Worm (Caenorhabditis elegans): ENCODE measurements around the gene D1025.1.

Gene D1025.1

ce11 chrX:14500422-14501058, 20.0 kb upstream of the D1025.1 start (continued):
- TF ChIP-seq Y75B8A.6 (GFP tag; IDR thresholded peaks at IDR 0.05) (peak; percentile 51; the same call in 1 of the 2 replicates), nhr-28 (tag; optimal IDR thresholded peaks at IDR 0.05) (peak; percentile 65), dmd-6 (GFP tag; IDR thresholded peaks at IDR 0.05) (peak; percentile 99), pha-4 (GFP tag; IDR thresholded peaks at IDR 0.05) (peak; percentile 72), pha-4 (tag; optimal IDR thresholded peaks at IDR 0.05) (no peak), tra-1 (GFP tag; IDR thresholded peaks at IDR 0.05) (peak; percentile 99), hlh-11 (tag; optimal IDR thresholded peaks at IDR 0.05) (peak; percentile 94), cey-2 (tag; optimal IDR thresholded peaks at IDR 0.05; ENCODE audit: borderline replicate concordance, insufficient read depth) (no peak), ztf-7 (tag; optimal IDR thresholded peaks at IDR 0.05) (peak; percentile 2), nhr-48 (tag; optimal IDR thresholded peaks at IDR 0.05) (peak; percentile 91), set-16 (GFP tag; IDR thresholded peaks at IDR 0.05) (no peak), hif-1 (tag; optimal IDR thresholded peaks at IDR 0.05) (peak in 1 of 2 experiments; percentile 24), hlh-30 (tag; optimal IDR thresholded peaks at IDR 0.05; ENCODE audit: insufficient read depth) (peak; percentile 24), ces-1 (GFP tag; optimal IDR thresholded peaks at IDR 0.05) (no peak), pqm-1 (tag; optimal IDR thresholded peaks at IDR 0.05) (peak; percentile 69), lin-38 (GFP tag; IDR thresholded peaks at IDR 0.05) (peak; percentile 34; the same call in 1 of the 2 replicates)

- no peak for TF ChIP-seq nhr-76 (tag; optimal IDR thresholded peaks at IDR 0.05)
- no peak for TF ChIP-seq daf-12 (tag; optimal IDR thresholded peaks at IDR 0.05)
- no peak for TF ChIP-seq mxl-2 (GFP tag; conservative IDR thresholded peaks at IDR 0.05)
- peak; percentile 95 for TF ChIP-seq hlh-11 (tag; optimal IDR thresholded peaks at IDR 0.05)
- TF ChIP-seq set-16 (GFP tag; IDR thresholded peaks at IDR 0.05), result no peak
- no peak for TF ChIP-seq Y75B8A.6 (GFP tag; IDR thresholded peaks at IDR 0.05)
- TF ChIP-seq hif-1 (tag; optimal IDR thresholded peaks at IDR 0.05), result peak in 1 of 2 experiments; percentile 71
- TF ChIP-seq pha-4 (GFP tag; IDR thresholded peaks at IDR 0.05), result no peak
- TF ChIP-seq pha-4 (tag; optimal IDR thresholded peaks at IDR 0.05), result no peak
- TF ChIP-seq mxl-3 (GFP tag; optimal IDR thresholded peaks at IDR 0.05), result peak; percentile 43
- TF ChIP-seq lsy-2 (tag; optimal IDR thresholded peaks at IDR 0.05), result peak in 1 of 2 experiments; percentile 49
- TF ChIP-seq gei-8 (GFP tag; optimal IDR thresholded peaks at IDR 0.05), result peak; percentile 77
- peak; percentile 12 for TF ChIP-seq dpl-1 (GFP tag; optimal IDR thresholded peaks at IDR 0.05)
- TF ChIP-seq vab-7 (GFP tag; IDR thresholded peaks at IDR 0.05), result no peak
- TF ChIP-seq nhr-237 (tag; optimal IDR thresholded peaks at IDR 0.05), result no peak
- peak; percentile 24 for TF ChIP-seq cey-2 (tag; optimal IDR thresholded peaks at IDR 0.05; ENCODE audit: borderline replicate concordance, insufficient read depth)
- TF ChIP-seq unc-62 (GFP tag; optimal IDR thresholded peaks at IDR 0.05 in 1 of 2), result peak; percentile 57 to 99
- no peak for TF ChIP-seq unc-62 (tag; optimal IDR thresholded peaks at IDR 0.05)
- peak in 1 of 2 experiments; percentile 54 for TF ChIP-seq daf-16 (GFP tag; optimal IDR thresholded peaks at IDR 0.05)
- TF ChIP-seq daf-16 (tag; optimal IDR thresholded peaks at IDR 0.05), result peak; percentile 95
- TF ChIP-seq unc-39 (tag; optimal IDR thresholded peaks at IDR 0.05), result no peak
- no peak for TF ChIP-seq ces-1 (GFP tag; optimal IDR thresholded peaks at IDR 0.05)
- TF ChIP-seq madf-5 (GFP tag; IDR thresholded peaks at IDR 0.05), result no peak
- TF ChIP-seq ZK546.5 (tag; optimal IDR thresholded peaks at IDR 0.05), result no peak
- TF ChIP-seq lir-3 (tag; optimal IDR thresholded peaks at IDR 0.05), result no peak
- TF ChIP-seq lin-39 (tag; optimal IDR thresholded peaks at IDR 0.05), result no peak
- peak; percentile 94 for TF ChIP-seq dmd-6 (GFP tag; IDR thresholded peaks at IDR 0.05)
- TF ChIP-seq Y105C5A.15 (GFP tag; IDR thresholded peaks at IDR 0.05), result no peak
- TF ChIP-seq unc-130 (GFP tag; optimal IDR thresholded peaks at IDR 0.05), result no peak
- 0 out of 2 replicates have a peak, but pooled peaks have one; percentile 63 for TF ChIP-seq mdt-29 (GFP tag; IDR thresholded peaks at IDR 0.05)
- TF ChIP-seq ceh-44 (GFP tag; IDR thresholded peaks at IDR 0.05), result no peak
- no peak for TF ChIP-seq ama-1 (optimal IDR thresholded peaks at IDR 0.05)
- TF ChIP-seq nhr-41 (GFP tag; IDR thresholded peaks at IDR 0.05), result no peak
- TF ChIP-seq php-3 (GFP tag; IDR thresholded peaks at IDR 0.05), result peak; percentile 97
- TF ChIP-seq skn-1 (tag; optimal IDR thresholded peaks at IDR 0.05), result no peak
- TF ChIP-seq nhr-111 (GFP tag; optimal IDR thresholded peaks at IDR 0.05), result no peak
- TF ChIP-seq daf-8 (GFP tag; IDR thresholded peaks at IDR 0.05), result no peak
- TF ChIP-seq nhr-102 (tag; optimal IDR thresholded peaks at IDR 0.05), result peak; percentile 94
- no peak for TF ChIP-seq fkh-10 (GFP tag; optimal IDR thresholded peaks at IDR 0.05)
- TF ChIP-seq tag-97 (GFP tag; IDR thresholded peaks at IDR 0.05), result no peak
- TF ChIP-seq daf-19 (GFP tag; conservative IDR thresholded peaks at IDR 0.05), result no peak
Observed at ce11 chrX:14502116-14502587, 18.4 kb upstream of the D1025.1 start.

Data from whole organism, L4 larva.